Worm (Caenorhabditis elegans) whole organism, mixed stage, embryonic: ENCODE data around the gene C14E2.7.

Experiments
- blmp-1 ChIP-seq: fragments of 150-350 bp; optimal IDR thresholded peaks from 2 replicates; lab custom pipeline; 2014; ENCODE audit warnings: missing biosample characterization, missing genetic modification characterization
- ceh-39 ChIP-seq: fragments of 150-350 bp; optimal IDR thresholded peaks from 2 replicates; lab custom pipeline; 2014; ENCODE audit warnings: missing biosample characterization, missing genetic modification characterization
- ceh-83 ChIP-seq: fragments of 200-800 bp; sonication (Bioruptor generic); optimal IDR thresholded peaks from 2 replicates; lab custom pipeline; 2018; ENCODE audit warnings: mild to moderate bottlenecking, missing genetic modification characterization, missing compliant biosample characterization
- ces-1 ChIP-seq: fragments of 150-350 bp; optimal IDR thresholded peaks from 2 replicates; lab custom pipeline; 2014; ENCODE audit warnings: missing biosample characterization, missing genetic modification reagents, missing genetic modification characterization
- elt-3 ChIP-seq: fragments of 150-350 bp; optimal IDR thresholded peaks from 2 replicates; lab custom pipeline; 2014; ENCODE audit warnings: missing biosample characterization, missing genetic modification characterization
- mep-1 ChIP-seq: fragments of 150-350 bp; optimal IDR thresholded peaks from 2 replicates; lab custom pipeline; 2017; ENCODE audit warnings: missing biosample characterization, missing genetic modification reagents, missing genetic modification characterization, inconsistent platforms
- nhr-237 ChIP-seq: fragments of 150-350 bp; optimal IDR thresholded peaks from 2 replicates; lab custom pipeline; 2014; ENCODE audit warnings: missing biosample characterization, missing genetic modification characterization
- nhr-76 ChIP-seq: sonication (generic microtip); optimal IDR thresholded peaks from 2 replicates; lab custom pipeline; 2017; ENCODE audit warnings: missing biosample characterization, missing genetic modification characterization
- pha-4 ChIP-seq: fragments of 150-350 bp; optimal IDR thresholded peaks from 2 replicates; lab custom pipeline; 2018; ENCODE audit warnings: missing biosample characterization, missing genetic modification reagents, missing genetic modification characterization
- snpc-4 ChIP-seq: fragments of 150-350 bp; optimal IDR thresholded peaks from 2 replicates; lab custom pipeline; 2014; ENCODE audit warnings: missing biosample characterization, missing genetic modification characterization
- unc-39 ChIP-seq: fragments of 150-350 bp; optimal IDR thresholded peaks from 2 replicates; lab custom pipeline; 2014; ENCODE audit warnings: missing biosample characterization, missing genetic modification characterization
- unc-62 ChIP-seq: fragments of 150-350 bp; optimal IDR thresholded peaks from 2 replicates; lab custom pipeline; 2014; ENCODE audit warnings: missing biosample characterization, missing genetic modification reagents, missing genetic modification characterization

DNA sequence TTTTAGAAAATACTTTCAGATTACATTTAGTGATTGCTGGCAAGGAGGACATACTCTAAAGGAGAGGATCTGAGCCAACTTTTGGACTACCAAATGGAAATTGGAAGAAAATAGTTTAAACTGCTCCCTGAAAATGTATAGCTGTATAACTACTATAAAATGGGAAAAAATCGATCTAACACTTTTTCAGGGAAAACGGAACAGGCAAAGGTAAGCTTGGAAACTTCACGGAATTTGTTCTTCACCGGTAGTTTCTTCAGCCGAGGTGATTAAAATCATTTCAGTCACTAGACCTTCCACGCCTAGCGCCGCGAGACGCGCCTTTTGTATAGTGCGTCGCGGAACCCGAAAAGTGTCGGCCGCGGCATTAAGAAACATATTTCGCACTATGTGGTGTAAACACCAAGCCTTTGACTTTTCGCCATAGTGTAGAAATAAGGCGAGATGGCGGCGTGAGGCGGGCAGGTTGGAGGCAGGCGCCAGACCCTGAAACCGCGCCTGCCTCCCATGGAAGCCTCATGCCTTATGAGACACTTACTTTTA, 9.2 kb downstream of the C14E2.7 start, which contains the start of gene C14E2.5:
- TF ChIP-seq ceh-83, result no peak
- TF ChIP-seq blmp-1, result no peak
- no peak for TF ChIP-seq unc-62 (GFP tag; lab: Kevin White, UChicago)
- no peak for TF ChIP-seq ceh-39 (tag; lab: Kevin White, UChicago)
- TF ChIP-seq pha-4 (tag; lab: Kevin White, UChicago), result no peak
- no peak for TF ChIP-seq nhr-237 (tag; lab: Kevin White, UChicago)
- no peak for TF ChIP-seq nhr-76 (tag; lab: Kevin White, UChicago)
- TF ChIP-seq ces-1, result no peak
- TF ChIP-seq mep-1 (tag; lab: Kevin White, UChicago), result no peak
- no peak for TF ChIP-seq unc-39 (tag; lab: Kevin White, UChicago)
- no peak for TF ChIP-seq elt-3 (tag; lab: Kevin White, UChicago)
- no peak for TF ChIP-seq snpc-4 (tag; lab: Kevin White, UChicago)
